Worm (Caenorhabditis elegans) whole organism, L4 larva: ENCODE measurements around the gene mltn-13.
A peak's percentile ranks its signal among the peaks of the same experiment; 100 is the strongest.

Source experiments
- F10B5.3 ChIP-seq: sonication (generic microtip); optimal IDR thresholded peaks from 2 replicates; lab custom pipeline; 2016; ENCODE audit warnings: mild to moderate bottlenecking, missing genetic modification characterization, missing compliant biosample characterization
- F26F4.8 ChIP-seq: fragments of 200-800 bp; sonication (Bioruptor generic); conservative IDR thresholded peaks from 2 replicates; pipeline ENCODE4 v1.3.6; 2022; ENCODE audit warnings: missing genetic modification characterization, missing compliant biosample characterization
- F49E8.2 ChIP-seq: sonication (generic microtip); optimal IDR thresholded peaks from 2 replicates; lab custom pipeline; 2016; ENCODE audit warnings: missing compliant biosample characterization, mild to moderate bottlenecking, missing genetic modification characterization, borderline replicate concordance
- R02D3.7 ChIP-seq: fragments of 150-350 bp; sonication (generic microtip); optimal IDR thresholded peaks from 3 replicates; lab custom pipeline; 2014; ENCODE audit warnings: missing biosample characterization, missing genetic modification characterization
- T26A8.4 ChIP-seq: fragments of 200-800 bp; sonication (Bioruptor generic); IDR thresholded peaks from 2 replicates; pipeline ENCODE4 v1.3.6; 2022; ENCODE audit warnings: missing genetic modification characterization, missing compliant biosample characterization
- Y75B8A.6 ChIP-seq: fragments of 200-800 bp; sonication (Bioruptor generic); IDR thresholded peaks from 2 replicates; pipeline ENCODE4 v1.3.6; 2022; ENCODE audit warnings: missing genetic modification reagents, missing genetic modification characterization, missing compliant biosample characterization
- ZK337.2 ChIP-seq: fragments of 200-800 bp; sonication (Bioruptor generic); IDR thresholded peaks from 2 replicates; pipeline ENCODE4 v1.3.6; 2022; ENCODE audit warnings: missing genetic modification reagents, missing genetic modification characterization, missing compliant biosample characterization
- aha-1 ChIP-seq: fragments of 150-350 bp; peaks from one replicate; lab custom pipeline; 2014; ENCODE audit warnings: missing biosample characterization, missing genetic modification characterization
- aly-2 ChIP-seq: sonication (generic microtip); optimal IDR thresholded peaks from 2 replicates; lab custom pipeline; 2018; ENCODE audit warnings: missing biosample characterization, missing genetic modification characterization
- arid-1 ChIP-seq: fragments of 200-800 bp; sonication (Bioruptor generic); conservative IDR thresholded peaks from 2 replicates; pipeline ENCODE4 v1.3.6; 2022; ENCODE audit warnings: missing genetic modification reagents, missing genetic modification characterization, missing compliant biosample characterization
- ctbp-1 ChIP-seq: fragments of 200-800 bp; sonication (Bioruptor generic); IDR thresholded peaks from 2 replicates; pipeline ENCODE4 v1.3.6; 2022; ENCODE audit warnings: missing genetic modification reagents, missing genetic modification characterization, missing compliant biosample characterization
- daf-16 ChIP-seq, 3 experiments: sonication (generic microtip); optimal IDR thresholded peaks; 2 replicates each; lab custom pipeline; 2016 to 2017; ENCODE audit warnings: missing genetic modification characterization in 3 of 3, missing genetic modification reagents in 3 of 3, mild to moderate bottlenecking in 2 of 3, missing compliant biosample characterization in 2 of 3, missing biosample characterization in 1 of 3, moderate library complexity in 1 of 3
- daf-8 ChIP-seq: fragments of 200-800 bp; sonication (Bioruptor generic); IDR thresholded peaks from 2 replicates; pipeline ENCODE4 v1.3.6; 2022; ENCODE audit warnings: missing genetic modification characterization, missing compliant biosample characterization
- dmd-8 ChIP-seq: fragments of 200-800 bp; sonication (Bioruptor generic); IDR thresholded peaks from 2 replicates; pipeline ENCODE4 v1.3.6; 2022; ENCODE audit warnings: missing genetic modification characterization, missing compliant biosample characterization
- dmd-9 ChIP-seq: fragments of 200-800 bp; sonication (Bioruptor generic); IDR thresholded peaks from 2 replicates; pipeline ENCODE4 v1.3.6; 2022; ENCODE audit warnings: missing genetic modification reagents, missing genetic modification characterization, missing compliant biosample characterization
- dve-1 ChIP-seq: sonication (generic microtip); optimal IDR thresholded peaks from 2 replicates; lab custom pipeline; 2017; ENCODE audit warnings: antibody characterized with exemption, mild to moderate bottlenecking, missing genetic modification characterization, missing compliant biosample characterization; ENCODE audit not compliant: insufficient read depth
- fkh-10 ChIP-seq: fragments of 150-350 bp; optimal IDR thresholded peaks from 2 replicates; lab custom pipeline; 2014; ENCODE audit warnings: missing biosample characterization, missing genetic modification reagents, missing genetic modification characterization
- fos-1 ChIP-seq: fragments of 150-350 bp; optimal IDR thresholded peaks from 2 replicates; lab custom pipeline; 2014; ENCODE audit warnings: missing biosample characterization, missing genetic modification characterization
- hif-1 ChIP-seq, 2 experiments: sonication (generic microtip); optimal IDR thresholded peaks; 2 replicates each; lab custom pipeline; 2016 to 2017; ENCODE audit warnings: missing compliant biosample characterization in 2 of 2, missing genetic modification characterization in 2 of 2, missing genetic modification reagents in 2 of 2, missing genotype in 2 of 2, mild to moderate bottlenecking in 1 of 2
- hlh-11 ChIP-seq: fragments of 200-800 bp; sonication (Bioruptor generic); optimal IDR thresholded peaks from 2 replicates; lab custom pipeline; 2018; ENCODE audit warnings: mild to moderate bottlenecking, missing genetic modification characterization, missing compliant biosample characterization
- hlh-30 ChIP-seq: sonication (generic microtip); optimal IDR thresholded peaks from 2 replicates; lab custom pipeline; 2017; ENCODE audit warnings: antibody characterized with exemption, mild to moderate bottlenecking, missing genetic modification characterization, missing compliant biosample characterization; ENCODE audit not compliant: insufficient read depth
- hmg-1.1 ChIP-seq: fragments of 200-800 bp; sonication (Bioruptor generic); IDR thresholded peaks from 2 replicates; pipeline ENCODE4 v1.3.6; 2022; ENCODE audit warnings: missing genetic modification reagents, missing genetic modification characterization, missing compliant biosample characterization
- lim-7 ChIP-seq: fragments of 200-800 bp; sonication (Bioruptor generic); IDR thresholded peaks from 2 replicates; pipeline ENCODE4 v1.3.6; 2022; ENCODE audit warnings: missing genetic modification characterization, missing compliant biosample characterization
- lin-13 ChIP-seq: fragments of 150-350 bp; optimal IDR thresholded peaks from 2 replicates; lab custom pipeline; 2014; ENCODE audit warnings: missing biosample characterization, missing genetic modification reagents, missing genetic modification characterization
- lin-15B ChIP-seq: fragments of 150-350 bp; sonication (generic microtip); optimal IDR thresholded peaks from 3 replicates; lab custom pipeline; 2014; ENCODE audit warnings: missing biosample characterization, missing genetic modification characterization
- lin-38 ChIP-seq: fragments of 200-800 bp; sonication (Bioruptor generic); IDR thresholded peaks from 2 replicates; pipeline ENCODE4 v1.3.6; 2022; ENCODE audit warnings: missing genetic modification reagents, missing genetic modification characterization, missing compliant biosample characterization
- madf-5 ChIP-seq, 2 experiments: fragments of 200-800 bp; sonication (Bioruptor generic); IDR thresholded peaks; 2 replicates each; pipeline ENCODE4 v1.3.6; 2022; ENCODE audit warnings: missing compliant biosample characterization in 2 of 2, missing genetic modification characterization in 2 of 2
- madf-9 ChIP-seq: fragments of 200-800 bp; sonication (Bioruptor generic); conservative IDR thresholded peaks from 2 replicates; pipeline ENCODE4 v1.3.6; 2022; ENCODE audit warnings: missing genetic modification reagents, missing genetic modification characterization, missing compliant biosample characterization
- mdt-29 ChIP-seq: fragments of 200-800 bp; sonication (Bioruptor generic); IDR thresholded peaks from 2 replicates; pipeline ENCODE4 v1.3.6; 2022; ENCODE audit warnings: missing genetic modification reagents, missing genetic modification characterization, missing compliant biosample characterization
- mep-1 ChIP-seq: fragments of 150-350 bp; sonication (generic microtip); optimal IDR thresholded peaks from 3 replicates; lab custom pipeline; 2014; ENCODE audit warnings: missing biosample characterization, missing genetic modification characterization
- mes-2 ChIP-seq: sonication (generic microtip); optimal IDR thresholded peaks from 2 replicates; lab custom pipeline; 2016; ENCODE audit warnings: missing genotype, mild to moderate bottlenecking, missing genetic modification characterization, missing compliant biosample characterization; ENCODE audit not compliant: poor library complexity, severe bottlenecking
- mxl-3 ChIP-seq: fragments of 200-800 bp; sonication (Bioruptor generic); optimal IDR thresholded peaks from 2 replicates; lab custom pipeline; 2018; ENCODE audit warnings: mild to moderate bottlenecking, missing genetic modification characterization, missing compliant biosample characterization
- nhr-28 ChIP-seq: fragments of 150-350 bp; optimal IDR thresholded peaks from 2 replicates; lab custom pipeline; 2014; ENCODE audit warnings: missing biosample characterization, missing genetic modification characterization
- nhr-6 ChIP-seq: fragments of 150-350 bp; optimal IDR thresholded peaks from 2 replicates; lab custom pipeline; 2014; ENCODE audit warnings: missing biosample characterization, missing genetic modification characterization
- nhr-77 ChIP-seq: fragments of 150-350 bp; optimal IDR thresholded peaks from 2 replicates; lab custom pipeline; 2014; ENCODE audit warnings: missing biosample characterization, missing genetic modification characterization
- pha-4 ChIP-seq, 2 experiments: fragments of 150-350 bp in 1 of 2; fragments of 200-800 bp in 1 of 2; sonication (Bioruptor generic) in 1 of 2; IDR thresholded peaks in 1 of 2; optimal IDR thresholded peaks in 1 of 2; 2 replicates each; pipeline versions ENCODE4 v1.3.6 to Lab custom; 2014 to 2022; ENCODE audit warnings: missing genetic modification characterization in 2 of 2, missing genetic modification reagents in 2 of 2, missing biosample characterization in 1 of 2, missing compliant biosample characterization in 1 of 2
- php-3 ChIP-seq: fragments of 200-800 bp; sonication (Bioruptor generic); IDR thresholded peaks from 2 replicates; pipeline ENCODE4 v1.3.6; 2022; ENCODE audit warnings: missing genetic modification reagents, missing genetic modification characterization, missing compliant biosample characterization
- pqm-1 ChIP-seq: sonication (generic microtip); optimal IDR thresholded peaks from 2 replicates; lab custom pipeline; 2017; ENCODE audit warnings: missing biosample characterization, missing genetic modification characterization
- rbr-2 ChIP-seq: sonication (generic microtip); optimal IDR thresholded peaks from 2 replicates; lab custom pipeline; 2016; ENCODE audit warnings: missing genotype, missing genetic modification characterization, missing compliant biosample characterization
- snpc-1.2 ChIP-seq: fragments of 200-800 bp; sonication (Bioruptor generic); IDR thresholded peaks from 2 replicates; pipeline ENCODE4 v1.3.6; 2022; ENCODE audit warnings: missing genetic modification reagents, missing genetic modification characterization, missing compliant biosample characterization
- spr-1 ChIP-seq: sonication (generic microtip); optimal IDR thresholded peaks from 2 replicates; lab custom pipeline; 2016; ENCODE audit warnings: mild to moderate bottlenecking, missing genetic modification characterization, missing compliant biosample characterization
- unc-39 ChIP-seq: sonication (generic microtip); optimal IDR thresholded peaks from 2 replicates; lab custom pipeline; 2017; ENCODE audit warnings: missing biosample characterization, missing genetic modification characterization
- unc-62 ChIP-seq, 3 experiments: fragments of 150-350 bp in 1 of 3; sonication (generic microtip); optimal IDR thresholded peaks in 2 of 3; peaks in 1 of 3; 1 replicate in 1 of 3; 2 replicates in 2 of 3; lab custom pipeline; 2014 to 2017; ENCODE audit warnings: missing biosample characterization in 3 of 3, missing genetic modification characterization in 3 of 3, missing genetic modification reagents in 3 of 3, missing genotype in 1 of 3
- ztf-11 ChIP-seq: fragments of 150-350 bp; optimal IDR thresholded peaks from 2 replicates; lab custom pipeline; 2014; ENCODE audit warnings: missing biosample characterization, missing genetic modification characterization

Gene mltn-13

DNA sequence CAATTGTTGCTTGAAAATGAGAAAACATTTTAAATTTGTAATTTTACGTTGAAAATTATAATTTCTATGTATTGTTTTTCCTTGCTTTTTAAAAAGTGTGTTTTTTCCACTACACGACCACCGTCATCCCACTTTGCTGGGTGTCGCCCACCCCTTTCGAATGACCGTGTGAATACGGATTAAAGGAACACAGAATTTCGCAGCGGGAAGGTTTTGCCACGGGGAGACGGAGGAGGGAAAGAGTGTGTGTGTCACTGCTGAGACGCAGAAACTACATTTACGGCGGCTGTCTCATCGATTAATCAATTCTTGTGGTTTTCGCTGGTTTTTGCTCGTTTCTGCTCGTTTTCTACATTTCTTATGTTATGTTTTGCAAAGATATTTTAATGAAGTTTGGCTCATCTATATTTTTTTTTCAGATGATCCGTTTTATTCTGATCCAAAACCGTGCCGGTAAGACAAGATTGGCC, 9.7 kb upstream of the mltn-13 start, which contains the start of gene aps-2:
Gene aps-2 (plus strand): TSS at position 420 of the 470 bp plus-strand sequence.
- TF ChIP-seq ztf-11 (tag; lab: Kevin White, UChicago) = no peak
- TF ChIP-seq hif-1 (tag; optimal IDR thresholded peaks at IDR 0.05; lab: Kevin White, UChicago) = peak in 1 of 2 experiments; percentile 36
- TF ChIP-seq hlh-11 (tag; lab: Kevin White, UChicago) = peak; percentile 48
- TF ChIP-seq rbr-2 = peak; percentile 48
- TF ChIP-seq Y75B8A.6 = no peak
- TF ChIP-seq ZK337.2 (GFP tag; lab: Robert Waterston, UW) = no peak
- TF ChIP-seq aly-2 (tag; lab: Kevin White, UChicago) = no peak
- peak in 1 of 2 experiments; percentile 38 for TF ChIP-seq unc-62 (GFP tag; optimal IDR thresholded peaks at IDR 0.05 in 1 of 2; lab: Kevin White, UChicago)
- TF ChIP-seq unc-62 (tag; optimal IDR thresholded peaks at IDR 0.05; lab: Kevin White, UChicago) = no peak
- TF ChIP-seq hmg-1.1 (GFP tag; lab: Robert Waterston, UW) = peak; percentile 69
- TF ChIP-seq spr-1 (tag; lab: Kevin White, UChicago) = no peak
- peak; percentile 54 for TF ChIP-seq aha-1
- TF ChIP-seq dve-1 = peak; percentile 52
- TF ChIP-seq hlh-30 (tag; lab: Kevin White, UChicago) = peak; percentile 73
- peak; percentile 5 for TF ChIP-seq pqm-1 (tag; lab: Kevin White, UChicago)
- peak; percentile 72 for TF ChIP-seq mep-1 (tag; lab: Kevin White, UChicago)
- no peak for TF ChIP-seq pha-4 (GFP tag; IDR thresholded peaks at IDR 0.05; lab: Robert Waterston, UW)
- no peak for TF ChIP-seq pha-4 (tag; optimal IDR thresholded peaks at IDR 0.05; lab: Kevin White, UChicago)
- peak; percentile 14 for TF ChIP-seq nhr-6 (tag; lab: Kevin White, UChicago)
- TF ChIP-seq lin-38 = peak; percentile 64
- peak; percentile 35; the same call in 1 of the 2 replicates for TF ChIP-seq ctbp-1 (GFP tag; lab: Robert Waterston, UW)
- no peak for TF ChIP-seq daf-16 (GFP tag; optimal IDR thresholded peaks at IDR 0.05; lab: Kevin White, UChicago)
- peak; percentile 10 for TF ChIP-seq daf-16 (tag; optimal IDR thresholded peaks at IDR 0.05; lab: Kevin White, UChicago)
- TF ChIP-seq php-3 (GFP tag; lab: Robert Waterston, UW) = 0 out of 2 replicates have a peak, but pooled peaks have one; percentile 25
- TF ChIP-seq nhr-77 (tag; lab: Kevin White, UChicago) = peak; percentile 36
- TF ChIP-seq mes-2 (tag; lab: Kevin White, UChicago) = peak; percentile 76
- TF ChIP-seq nhr-28 = peak; percentile 27
- TF ChIP-seq fkh-10 = peak; percentile 22

DNA sequence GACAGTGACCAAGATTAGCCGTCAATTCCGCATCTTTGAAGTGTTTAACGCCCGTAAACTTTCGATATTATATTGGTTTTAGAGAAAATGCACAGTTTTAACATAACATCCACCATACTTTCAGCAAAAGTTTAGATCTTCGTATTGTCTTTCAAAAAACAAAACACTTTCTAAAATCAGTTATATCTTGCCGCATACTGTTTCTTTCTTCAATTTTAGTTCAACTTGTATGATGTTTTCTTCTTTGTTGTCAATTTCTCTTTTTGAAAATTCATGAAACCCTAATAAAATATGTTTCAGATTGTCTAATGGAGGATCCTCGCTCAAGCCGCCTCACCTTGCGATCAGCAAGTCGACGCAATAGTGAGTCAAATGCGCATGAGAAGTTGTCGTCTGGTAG, 5.6 kb upstream of the mltn-13 start, which contains the start of gene F02E8.4:
Gene F02E8.4 (plus strand): TSS at position 301 of the 400 bp plus-strand sequence.
- TF ChIP-seq fos-1 (tag; lab: Kevin White, UChicago) = no peak
- TF ChIP-seq unc-39 (tag; lab: Kevin White, UChicago) = no peak
- TF ChIP-seq mxl-3 = no peak
- TF ChIP-seq dmd-8 (GFP tag; lab: Robert Waterston, UW) = no peak
- TF ChIP-seq dmd-9 (GFP tag; lab: Robert Waterston, UW) = no peak
- TF ChIP-seq lin-13 (GFP tag; lab: Kevin White, UChicago) = no peak
- no peak for TF ChIP-seq spr-1 (tag; lab: Kevin White, UChicago)
- no peak for TF ChIP-seq lin-38
- peak in 1 of 2 experiments; percentile 44 for TF ChIP-seq unc-62 (GFP tag; optimal IDR thresholded peaks at IDR 0.05 in 1 of 2; lab: Kevin White, UChicago)
- TF ChIP-seq unc-62 (tag; optimal IDR thresholded peaks at IDR 0.05; lab: Kevin White, UChicago) = no peak

DNA sequence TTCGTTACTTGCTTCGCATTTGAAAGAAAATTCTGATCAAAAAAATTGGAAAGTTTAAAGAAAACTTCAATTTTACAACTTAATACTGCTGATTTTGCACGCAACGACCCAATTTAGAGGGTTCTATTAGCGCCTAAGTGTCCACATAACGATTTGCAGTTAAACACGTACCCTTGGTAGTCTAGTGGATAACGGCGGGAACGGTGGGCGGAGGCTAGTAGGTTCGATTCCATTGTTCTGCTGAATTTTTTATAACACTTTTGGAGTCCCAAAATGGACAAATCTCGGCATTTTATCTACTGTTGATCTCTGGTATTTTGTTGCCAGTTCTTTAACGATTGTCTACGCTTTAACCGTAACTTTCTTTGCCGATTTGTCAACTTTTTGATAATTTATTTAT, 4.9 kb upstream of the mltn-13 start:
- no peak for TF ChIP-seq F10B5.3 (tag; lab: Kevin White, UChicago)
- no peak for TF ChIP-seq aly-2 (tag; lab: Kevin White, UChicago)
- peak; percentile 69; the same call in 1 of the 2 replicates for TF ChIP-seq F26F4.8 (GFP tag; lab: Robert Waterston, UW)
- TF ChIP-seq arid-1 (GFP tag; lab: Robert Waterston, UW) = no peak
- TF ChIP-seq mxl-3 = no peak
- 0 out of 2 replicates have a peak, but pooled peaks have one; percentile 17 for TF ChIP-seq php-3 (GFP tag; lab: Robert Waterston, UW)
- no peak for TF ChIP-seq pqm-1 (tag; lab: Kevin White, UChicago)
- no peak for TF ChIP-seq lin-15B
- TF ChIP-seq unc-62 (GFP tag; optimal IDR thresholded peaks at IDR 0.05 in 1 of 2; lab: Kevin White, UChicago) = no peak
- no peak for TF ChIP-seq unc-62 (tag; optimal IDR thresholded peaks at IDR 0.05; lab: Kevin White, UChicago)
- TF ChIP-seq lim-7 (GFP tag; lab: Robert Waterston, UW) = peak; percentile 85
- 0 out of 2 replicates have a peak, but pooled peaks have one; percentile 11 for TF ChIP-seq madf-9 (GFP tag; lab: Robert Waterston, UW)
- peak in 1 of 2 experiments; percentile 79; a peak in 1 of 4 replicates for TF ChIP-seq madf-5 (GFP tag; IDR thresholded peaks at IDR 0.05; lab: Robert Waterston, UW)
- 0 out of 2 replicates have a peak, but pooled peaks have one; percentile 44 for TF ChIP-seq daf-8 (GFP tag; lab: Robert Waterston, UW)
- no peak for TF ChIP-seq mdt-29 (GFP tag; lab: Robert Waterston, UW)
- peak; percentile 50 for TF ChIP-seq F49E8.2
- no peak for TF ChIP-seq T26A8.4 (GFP tag; lab: Robert Waterston, UW)
- no peak for TF ChIP-seq R02D3.7 (tag; lab: Kevin White, UChicago)
- TF ChIP-seq snpc-1.2 (GFP tag; lab: Robert Waterston, UW) = peak; percentile 83
- TF ChIP-seq ctbp-1 (GFP tag; lab: Robert Waterston, UW) = 0 out of 2 replicates have a peak, but pooled peaks have one; percentile 9
